Fruit fly (Drosophila melanogaster): Measurements from ENCODE around the gene Brd8.

Gene Brd8

DNA sequence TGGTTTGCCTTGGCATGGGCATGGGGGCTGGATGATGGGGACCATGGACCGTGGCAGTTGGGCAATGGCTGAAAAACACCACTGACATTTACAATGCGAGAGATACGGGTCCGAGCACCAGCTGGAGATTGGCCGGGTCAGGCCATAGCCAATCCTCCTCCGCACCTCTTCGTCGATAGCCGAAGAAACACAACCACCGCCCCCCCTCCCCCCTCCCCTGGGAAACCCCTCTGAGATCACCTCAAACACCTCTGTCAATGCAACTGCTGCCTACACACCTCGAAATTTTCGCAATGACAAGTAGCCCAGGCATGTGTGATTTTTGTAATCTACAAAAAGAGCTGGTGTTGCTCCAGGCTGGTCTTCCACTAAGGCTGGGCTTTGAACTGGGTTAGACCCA is 10.8 kb upstream of the Brd8 start:
- TF ChIP-seq CG10631 (GFP tag; optimal IDR thresholded peaks at IDR 0.05) = no peak
- no peak for TF ChIP-seq Hr4 (GFP tag; optimal IDR thresholded peaks at IDR 0.05)

DNA sequence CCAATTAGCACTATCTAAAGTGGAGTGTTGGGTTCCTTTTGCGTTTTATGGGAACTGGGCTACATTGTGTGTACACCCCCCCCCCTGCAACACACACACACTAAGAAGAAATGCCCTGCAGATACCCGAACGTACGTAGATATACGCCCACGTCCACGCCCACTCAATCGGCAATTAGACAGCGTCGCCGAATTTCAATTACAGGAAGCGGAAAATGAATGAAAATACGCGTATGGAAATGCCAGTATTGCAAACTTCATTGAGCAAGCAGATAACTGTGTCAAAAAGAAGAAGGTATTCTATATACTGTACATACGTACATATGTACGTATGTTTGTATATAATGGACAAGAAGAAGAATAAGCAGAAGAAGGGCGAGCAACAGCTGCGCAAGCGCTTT is 9.9 kb upstream of the Brd8 start:
- TF ChIP-seq CG6854 (GFP tag; optimal IDR thresholded peaks at IDR 0.05) (no peak), CG6808 (GFP tag; optimal IDR thresholded peaks at IDR 0.05) (no peak), Sox14 (GFP tag; optimal IDR thresholded peaks at IDR 0.05) (no peak), CG11294 (GFP tag; IDR thresholded peaks at IDR 0.05) (no peak), Hr39 (GFP tag; optimal IDR thresholded peaks at IDR 0.05) (no peak), Eip78C (GFP tag) (no peak), CG10669 (GFP tag; optimal IDR thresholded peaks at IDR 0.05) (no peak), Blimp-1 (GFP tag; optimal IDR thresholded peaks at IDR 0.05) (no peak), Hr38 (GFP tag; optimal IDR thresholded peaks at IDR 0.05) (no peak)

DNA sequence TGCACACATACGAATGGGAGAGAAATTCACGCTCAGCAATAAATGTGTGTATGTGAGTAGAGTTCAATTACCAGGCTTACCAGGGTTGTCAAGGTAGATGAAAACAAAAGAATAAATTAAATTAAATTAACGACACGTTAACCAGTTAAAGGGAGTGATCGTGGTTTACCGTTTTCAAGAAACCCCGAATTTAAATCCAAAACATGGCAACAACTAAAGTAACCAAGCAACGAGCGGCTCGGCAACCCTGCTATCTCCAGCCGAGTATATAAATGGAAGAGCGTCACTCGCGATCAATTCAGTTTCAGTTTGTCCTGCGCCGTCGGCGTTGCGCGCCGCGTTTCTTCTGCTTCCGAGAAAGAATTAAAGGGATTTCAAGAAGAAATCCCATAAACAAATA is 9.0 kb upstream of the Brd8 start:
- TF ChIP-seq CG8119 (GFP tag; IDR thresholded peaks at IDR 0.05) = peak; percentile 100
- peak; percentile 100 for TF ChIP-seq CG7368 (GFP tag; optimal IDR thresholded peaks at IDR 0.05)
- peak; percentile 99 for TF ChIP-seq achi (GFP tag; optimal IDR thresholded peaks at IDR 0.05)
- TF ChIP-seq CG6808 (GFP tag; optimal IDR thresholded peaks at IDR 0.05) = peak; percentile 99
- peak; percentile 99 for TF ChIP-seq dac (GFP tag; optimal IDR thresholded peaks at IDR 0.05)
- peak; percentile 99 for TF ChIP-seq CG11762 (GFP tag; optimal IDR thresholded peaks at IDR 0.05; ENCODE audit: insufficient read depth)
- peak; percentile 100 for TF ChIP-seq Sox14 (GFP tag; optimal IDR thresholded peaks at IDR 0.05)
- TF ChIP-seq net (GFP tag; optimal IDR thresholded peaks at IDR 0.05) = peak; percentile 100
- peak; percentile 100 for TF ChIP-seq lz (GFP tag; optimal IDR thresholded peaks at IDR 0.05)
- peak; percentile 99 for TF ChIP-seq Ets21C (GFP tag; optimal IDR thresholded peaks at IDR 0.05)
- peak; percentile 100 for TF ChIP-seq CG8319 (GFP tag; optimal IDR thresholded peaks at IDR 0.05)
- TF ChIP-seq Lpt (GFP tag; optimal IDR thresholded peaks at IDR 0.05) = peak; percentile 100
- peak; percentile 100 for TF ChIP-seq CG31627 (GFP tag; optimal IDR thresholded peaks at IDR 0.05)
- peak; percentile 99 for TF ChIP-seq Hr39 (GFP tag; optimal IDR thresholded peaks at IDR 0.05)
- TF ChIP-seq topi (GFP tag; optimal IDR thresholded peaks at IDR 0.05) = peak; percentile 100
- TF ChIP-seq CG1621 (tag; optimal IDR thresholded peaks at IDR 0.05) = peak; percentile 100
- peak; percentile 99 for TF ChIP-seq CG4318 (GFP tag; optimal IDR thresholded peaks at IDR 0.05)
- TF ChIP-seq CG34406 (GFP tag; optimal IDR thresholded peaks at IDR 0.05) = peak; percentile 100
- peak; percentile 100 for TF ChIP-seq Hr4 (GFP tag; optimal IDR thresholded peaks at IDR 0.05)
- TF ChIP-seq cyc (GFP tag; optimal IDR thresholded peaks at IDR 0.05) = peak; percentile 100
- peak; percentile 98 for TF ChIP-seq Blimp-1 (GFP tag; optimal IDR thresholded peaks at IDR 0.05)
- TF ChIP-seq Met (GFP tag; optimal IDR thresholded peaks at IDR 0.05) = peak; percentile 100
- TF ChIP-seq OdsH (GFP tag; optimal IDR thresholded peaks at IDR 0.05) = peak; percentile 100
- TF ChIP-seq Ets96B (tag; optimal IDR thresholded peaks at IDR 0.05) = peak; percentile 100
- peak; percentile 100 for TF ChIP-seq acj6 (GFP tag; optimal IDR thresholded peaks at IDR 0.05)
- TF ChIP-seq Eip93F (GFP tag; optimal IDR thresholded peaks at IDR 0.05) = peak; percentile 99
- TF ChIP-seq CG10631 (GFP tag; optimal IDR thresholded peaks at IDR 0.05) = peak; percentile 100
- peak; percentile 100 for TF ChIP-seq Eip78C (GFP tag)
- peak; percentile 100 for TF ChIP-seq CG8632 (GFP tag; optimal IDR thresholded peaks at IDR 0.05)
- TF ChIP-seq Gug (GFP tag; IDR thresholded peaks at IDR 0.05) = peak; percentile 100
- TF ChIP-seq CG3032 (tag; optimal IDR thresholded peaks at IDR 0.05) = peak; percentile 100
- TF ChIP-seq CG11294 (GFP tag; IDR thresholded peaks at IDR 0.05) = peak; percentile 99
- peak; percentile 98 for TF ChIP-seq fd85E (GFP tag; optimal IDR thresholded peaks at IDR 0.05)
- peak; percentile 100 for TF ChIP-seq eg (GFP tag; IDR thresholded peaks at IDR 0.05)
- peak; percentile 99 to 100 for TF ChIP-seq salr (GFP tag; optimal IDR thresholded peaks at IDR 0.05)
- TF ChIP-seq CG11902 (GFP tag; optimal IDR thresholded peaks at IDR 0.05) = peak; percentile 99
- TF ChIP-seq Eip75B (GFP tag; optimal IDR thresholded peaks at IDR 0.05) = peak; percentile 100
- peak; percentile 100 for TF ChIP-seq Smox (GFP tag; optimal IDR thresholded peaks at IDR 0.05)
- peak; percentile 99 for TF ChIP-seq dsx (GFP tag; optimal IDR thresholded peaks at IDR 0.05; ENCODE audit: poor library complexity, severe bottlenecking)
- TF ChIP-seq Sox102F (GFP tag; optimal IDR thresholded peaks at IDR 0.05) = peak; percentile 100
- peak; percentile 99 for TF ChIP-seq CG9139 (GFP tag; optimal IDR thresholded peaks at IDR 0.05)
- peak; percentile 100 for TF ChIP-seq pdm3 (GFP tag; optimal IDR thresholded peaks at IDR 0.05)
- peak; percentile 99 for TF ChIP-seq Sox15 (GFP tag; optimal IDR thresholded peaks at IDR 0.05)
- peak; percentile 100 for TF ChIP-seq svp (GFP tag)
- TF ChIP-seq vri (GFP tag; optimal IDR thresholded peaks at IDR 0.05) = peak; percentile 100

Measured in whole organism, prepupa.